Worm (Caenorhabditis elegans) whole organism, L4 larva: Measurements from ENCODE around the gene sru-3.

Source experiments
- F49E8.2 ChIP-seq: sonication (generic microtip); optimal IDR thresholded peaks from 2 replicates; lab custom pipeline; 2016; ENCODE audit warnings: missing compliant biosample characterization, mild to moderate bottlenecking, missing genetic modification characterization, borderline replicate concordance
- R02D3.7 ChIP-seq: fragments of 150-350 bp; sonication (generic microtip); optimal IDR thresholded peaks from 3 replicates; lab custom pipeline; 2014; ENCODE audit warnings: missing biosample characterization, missing genetic modification characterization
- aha-1 ChIP-seq: fragments of 150-350 bp; peaks from one replicate; lab custom pipeline; 2014; ENCODE audit warnings: missing biosample characterization, missing genetic modification characterization
- ama-1 ChIP-seq: fragments of 150-350 bp; optimal IDR thresholded peaks from 2 replicates; lab custom pipeline; 2014; ENCODE audit warnings: inconsistent platforms, mixed read lengths
- ceh-28 ChIP-seq: fragments of 150-350 bp; optimal IDR thresholded peaks from 2 replicates; lab custom pipeline; 2014; ENCODE audit warnings: missing biosample characterization, missing genetic modification reagents, missing genetic modification characterization
- dve-1 ChIP-seq: sonication (generic microtip); optimal IDR thresholded peaks from 2 replicates; lab custom pipeline; 2017; ENCODE audit warnings: antibody characterized with exemption, mild to moderate bottlenecking, missing genetic modification characterization, missing compliant biosample characterization; ENCODE audit not compliant: insufficient read depth
- egl-27 ChIP-seq: sonication (generic microtip); optimal IDR thresholded peaks from 3 replicates; lab custom pipeline; 2017; ENCODE audit warnings: missing biosample characterization, missing genetic modification reagents, missing genetic modification characterization
- fkh-10 ChIP-seq: fragments of 150-350 bp; optimal IDR thresholded peaks from 2 replicates; lab custom pipeline; 2014; ENCODE audit warnings: missing biosample characterization, missing genetic modification reagents, missing genetic modification characterization
- lsy-2 ChIP-seq, 2 experiments: fragments of 150-350 bp in 1 of 2; sonication (generic microtip) in 1 of 2; optimal IDR thresholded peaks; 2 replicates each; lab custom pipeline; 2014 to 2017; ENCODE audit warnings: missing biosample characterization in 2 of 2, missing genetic modification characterization in 2 of 2
- nhr-11 ChIP-seq: fragments of 150-350 bp; optimal IDR thresholded peaks from 2 replicates; lab custom pipeline; 2014; ENCODE audit warnings: missing biosample characterization, missing genetic modification characterization
- nhr-77 ChIP-seq: fragments of 150-350 bp; optimal IDR thresholded peaks from 2 replicates; lab custom pipeline; 2014; ENCODE audit warnings: missing biosample characterization, missing genetic modification characterization
- pqm-1 ChIP-seq: sonication (generic microtip); optimal IDR thresholded peaks from 2 replicates; lab custom pipeline; 2017; ENCODE audit warnings: missing biosample characterization, missing genetic modification characterization
- tra-1 ChIP-seq: fragments of 200-800 bp; sonication (Bioruptor generic); IDR thresholded peaks from 2 replicates; pipeline ENCODE4 v1.3.6; 2022; ENCODE audit warnings: missing genetic modification reagents, missing genetic modification characterization, missing compliant biosample characterization
- unc-39 ChIP-seq: sonication (generic microtip); optimal IDR thresholded peaks from 2 replicates; lab custom pipeline; 2017; ENCODE audit warnings: missing biosample characterization, missing genetic modification characterization

- TF ChIP-seq fkh-10 (GFP tag; lab: Kevin White, UChicago) (no peak), egl-27 (tag; lab: Kevin White, UChicago) (no peak), ama-1 (no peak), lsy-2 (tag; optimal IDR thresholded peaks at IDR 0.05; lab: Kevin White, UChicago) (no peak), nhr-77 (tag; lab: Kevin White, UChicago) (no peak), F49E8.2 (tag; lab: Kevin White, UChicago) (no peak), pqm-1 (tag; lab: Kevin White, UChicago) (no peak), unc-39 (tag; lab: Kevin White, UChicago) (no peak), dve-1 (no peak), tra-1 (GFP tag; lab: Robert Waterston, UW) (peak; percentile 86), nhr-11 (no peak), aha-1 (no peak), R02D3.7 (no peak), ceh-28 (tag; lab: Kevin White, UChicago) (no peak)
Measured at ce11 chrIV:9538214-9538613, 41.8 kb downstream of the sru-3 start.
